Fruit fly (Drosophila melanogaster) whole organism, embryonic: ENCODE measurements around the gene CG3748.

ENCODE experiments used
- CG15514 ChIP-seq: fragments of 200-800 bp; sonication (Bioruptor generic); optimal IDR thresholded peaks from 3 replicates; lab custom pipeline; 2017; ENCODE audit warnings: missing biosample characterization, missing genetic modification characterization, mild to moderate bottlenecking, moderate library complexity, missing genetic modification reagents
- CG8388 ChIP-seq: fragments of 200-800 bp; sonication (Bioruptor generic); optimal IDR thresholded peaks from 2 replicates; lab custom pipeline; 2019; ENCODE audit warnings: missing biosample characterization, mild to moderate bottlenecking, missing genetic modification characterization, moderate library complexity
- HLH54F ChIP-seq: fragments of 200-800 bp; sonication (Bioruptor generic); optimal IDR thresholded peaks from 3 replicates; lab custom pipeline; 2016; ENCODE audit warnings: missing biosample characterization, missing genetic modification characterization
- Side ChIP-seq: fragments of 200-800 bp; sonication (Bioruptor generic); optimal IDR thresholded peaks from 2 replicates; lab custom pipeline; 2016; ENCODE audit warnings: missing biosample characterization, missing genetic modification characterization
- Sox102F ChIP-seq: fragments of 200-800 bp; sonication (Bioruptor generic); optimal IDR thresholded peaks from 2 replicates; lab custom pipeline; 2018; ENCODE audit warnings: missing biosample characterization, mild to moderate bottlenecking, missing genetic modification characterization, moderate library complexity
- Sry-δ ChIP-seq: fragments of 200-800 bp; sonication (Bioruptor generic); optimal IDR thresholded peaks from 2 replicates; lab custom pipeline; 2016; ENCODE audit warnings: missing biosample characterization, missing genetic modification characterization
- Usf ChIP-seq: fragments of 200-800 bp; sonication (Bioruptor generic); optimal IDR thresholded peaks from 2 replicates; lab custom pipeline; 2017; ENCODE audit warnings: missing genotype, missing biosample characterization, missing genetic modification characterization
- fu2 ChIP-seq: fragments of 200-800 bp; sonication (Bioruptor generic); optimal IDR thresholded peaks from 2 replicates; lab custom pipeline; 2016; ENCODE audit warnings: missing biosample characterization, missing genetic modification characterization
- gfzf ChIP-seq: fragments of 200-800 bp; sonication (Bioruptor generic); optimal IDR thresholded peaks from 2 replicates; lab custom pipeline; 2016; ENCODE audit warnings: missing biosample characterization, mild to moderate bottlenecking, missing genetic modification characterization, moderate library complexity
- her ChIP-seq: fragments of 200-800 bp; sonication (Bioruptor generic); optimal IDR thresholded peaks from 2 replicates; lab custom pipeline; 2016; ENCODE audit warnings: missing biosample characterization, missing genetic modification characterization
- kni ChIP-seq: fragments of 200-800 bp; sonication (Bioruptor generic); optimal IDR thresholded peaks from 3 replicates; lab custom pipeline; 2017; ENCODE audit warnings: mild to moderate bottlenecking, missing biosample characterization, missing genetic modification reagents, missing genetic modification characterization
- lmd ChIP-seq: fragments of 200-800 bp; sonication (Bioruptor generic); IDR thresholded peaks from 2 replicates; pipeline ENCODE4 v1.3.6; 2022; ENCODE audit warnings: missing biosample characterization, missing genetic modification characterization

dm6 chr2L:9330628-9331027 is 12.0 kb upstream of the CG3748 start, which contains the start of gene Cks30A:
- TF ChIP-seq Sry-δ (GFP tag; lab: Kevin White, UChicago) (no peak), kni (GFP tag; lab: Kevin White, UChicago) (no peak), Sox102F (GFP tag; lab: Kevin White, UChicago) (no peak), her (no peak), CG15514 (GFP tag; lab: Kevin White, UChicago) (peak; percentile 59), Side (GFP tag; lab: Kevin White, UChicago) (no peak), fu2 (GFP tag; lab: Kevin White, UChicago) (no peak), lmd (GFP tag; lab: Robert Waterston, UW) (no peak), Usf (GFP tag; lab: Kevin White, UChicago) (no peak), CG8388 (GFP tag; lab: Kevin White, UChicago) (no peak), HLH54F (GFP tag; lab: Kevin White, UChicago) (no peak), gfzf (GFP tag; lab: Kevin White, UChicago) (peak; percentile 99)
